Worm (Caenorhabditis elegans): ENCODE measurements around the gene Y69H2.15.

- TF ChIP-seq unc-62 (GFP tag; optimal IDR thresholded peaks at IDR 0.05), result no peak
- TF ChIP-seq ces-1 (GFP tag; optimal IDR thresholded peaks at IDR 0.05), result no peak
- no peak for TF ChIP-seq mep-1 (tag; optimal IDR thresholded peaks at IDR 0.05)
- TF ChIP-seq mls-2 (tag; optimal IDR thresholded peaks at IDR 0.05), result no peak
- no peak for TF ChIP-seq snpc-4 (tag; optimal IDR thresholded peaks at IDR 0.05)
- TF ChIP-seq sptf-1 (tag; optimal IDR thresholded peaks at IDR 0.05), result no peak
- no peak for TF ChIP-seq elt-3 (tag; optimal IDR thresholded peaks at IDR 0.05)
- no peak for TF ChIP-seq drap-1 (GFP tag; optimal IDR thresholded peaks at IDR 0.05)
- no peak for TF ChIP-seq hlh-1 (tag; optimal IDR thresholded peaks at IDR 0.05)
- no peak for TF ChIP-seq nhr-237 (tag; optimal IDR thresholded peaks at IDR 0.05)
- TF ChIP-seq nhr-28 (tag; optimal IDR thresholded peaks at IDR 0.05), result no peak
- TF ChIP-seq nhr-12 (tag; optimal IDR thresholded peaks at IDR 0.05), result no peak
Measured at ce11 chrV:18622462-18622861, 4.2 kb downstream of the Y69H2.15 start, which contains the start of gene Y69H2.1.

All from whole organism, mixed stage, embryonic.